Worm (Caenorhabditis elegans) whole organism, L4 larva: ENCODE results near the gene knl-3.
A peak's percentile ranks its signal among the peaks of the same experiment; 100 is the strongest.

Experiments
- R02D3.7 ChIP-seq: fragments of 150-350 bp; sonication (generic microtip); optimal IDR thresholded peaks from 3 replicates; lab custom pipeline; 2014; ENCODE audit warnings: missing biosample characterization, missing genetic modification characterization
- ceh-28 ChIP-seq: fragments of 150-350 bp; optimal IDR thresholded peaks from 2 replicates; lab custom pipeline; 2014; ENCODE audit warnings: missing biosample characterization, missing genetic modification reagents, missing genetic modification characterization
- ceh-62 ChIP-seq: sonication (generic microtip); optimal IDR thresholded peaks from 2 replicates; lab custom pipeline; 2017; ENCODE audit warnings: missing biosample characterization, missing genetic modification characterization
- ceh-82 ChIP-seq: sonication (generic microtip); optimal IDR thresholded peaks from 2 replicates; lab custom pipeline; 2017; ENCODE audit warnings: missing biosample characterization, missing genetic modification characterization
- daf-12 ChIP-seq: fragments of 150-350 bp; optimal IDR thresholded peaks from 2 replicates; lab custom pipeline; 2014; ENCODE audit warnings: missing biosample characterization, missing genetic modification reagents, missing genetic modification characterization
- dpl-1 ChIP-seq: fragments of 150-350 bp; optimal IDR thresholded peaks from 2 replicates; lab custom pipeline; 2014; ENCODE audit warnings: missing biosample characterization, missing genetic modification reagents, missing genetic modification characterization
- fos-1 ChIP-seq: fragments of 150-350 bp; optimal IDR thresholded peaks from 2 replicates; lab custom pipeline; 2014; ENCODE audit warnings: missing biosample characterization, missing genetic modification characterization
- lin-1 ChIP-seq: fragments of 200-800 bp; sonication (Bioruptor generic); IDR thresholded peaks from 2 replicates; pipeline ENCODE4 v1.3.6; 2022; ENCODE audit warnings: missing genetic modification reagents, missing genetic modification characterization, missing compliant biosample characterization
- lin-39 ChIP-seq: fragments of 150-350 bp; optimal IDR thresholded peaks from 2 replicates; lab custom pipeline; 2014; ENCODE audit warnings: missing biosample characterization, missing genetic modification reagents, missing genetic modification characterization
- lsy-2 ChIP-seq, 2 experiments: fragments of 150-350 bp in 1 of 2; sonication (generic microtip) in 1 of 2; optimal IDR thresholded peaks; 2 replicates each; lab custom pipeline; 2014 to 2017; ENCODE audit warnings: missing biosample characterization in 2 of 2, missing genetic modification characterization in 2 of 2
- nhr-102 ChIP-seq: sonication (generic microtip); optimal IDR thresholded peaks from 2 replicates; lab custom pipeline; 2016; ENCODE audit warnings: mild to moderate bottlenecking, missing genetic modification characterization, moderate library complexity, missing compliant biosample characterization
- nhr-111 ChIP-seq: fragments of 200-800 bp; sonication (Bioruptor generic); optimal IDR thresholded peaks from 2 replicates; lab custom pipeline; 2018; ENCODE audit warnings: mild to moderate bottlenecking, missing genetic modification characterization, missing compliant biosample characterization
- snpc-4 ChIP-seq: fragments of 150-350 bp; optimal IDR thresholded peaks from 2 replicates; lab custom pipeline; 2014; ENCODE audit warnings: missing biosample characterization, missing genetic modification characterization
- tag-97 ChIP-seq: fragments of 200-800 bp; sonication (Bioruptor generic); IDR thresholded peaks from 2 replicates; pipeline ENCODE4 v1.3.6; 2022; ENCODE audit warnings: missing genetic modification characterization, missing compliant biosample characterization

DNA sequence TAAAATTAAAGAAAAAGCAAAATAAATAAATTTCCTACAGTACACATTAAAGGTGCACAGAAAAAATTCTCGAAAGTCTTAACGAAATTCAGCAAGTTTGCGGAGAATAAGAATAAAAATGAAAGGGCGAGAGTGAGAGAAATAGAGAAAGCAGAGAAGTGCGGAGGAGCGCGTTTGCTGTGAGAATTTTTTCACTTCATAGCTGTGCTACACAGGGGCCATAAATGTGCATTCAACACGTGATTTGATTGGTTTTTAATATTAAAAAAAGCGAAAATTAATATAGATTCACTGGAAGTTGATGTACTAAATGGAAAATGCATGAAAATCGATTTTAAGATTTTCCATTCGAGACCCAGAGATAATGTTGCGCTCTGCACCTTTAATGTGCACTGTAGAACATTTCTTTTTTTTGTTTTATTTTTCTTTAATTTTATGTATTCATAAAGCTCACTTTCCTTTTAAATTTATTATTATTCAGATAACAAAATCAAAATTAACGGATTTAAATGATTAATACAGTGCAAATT, 49.1 kb downstream of the knl-3 start, which contains the start of gene Y32G9A.2:
- TF ChIP-seq lsy-2 (tag; optimal IDR thresholded peaks at IDR 0.05; lab: Kevin White, UChicago) = no peak
- peak; percentile 34 for TF ChIP-seq dpl-1
- no peak for TF ChIP-seq ceh-28
- TF ChIP-seq nhr-102 (tag; lab: Kevin White, UChicago) = no peak
- no peak for TF ChIP-seq snpc-4 (tag; lab: Kevin White, UChicago)
- TF ChIP-seq R02D3.7 = no peak
- no peak for TF ChIP-seq lin-1 (GFP tag; lab: Robert Waterston, UW)
- no peak for TF ChIP-seq lin-39
- TF ChIP-seq daf-12 = no peak
- no peak for TF ChIP-seq nhr-111 (GFP tag; lab: Kevin White, UChicago)
- TF ChIP-seq ceh-62 = no peak
- no peak for TF ChIP-seq ceh-82
- TF ChIP-seq fos-1 (tag; lab: Kevin White, UChicago) = no peak
- no peak for TF ChIP-seq tag-97 (GFP tag; lab: Robert Waterston, UW)
